Worm (Caenorhabditis elegans): ENCODE results near the gene mutd-1.

ce11 chrIV:7097450-7097849, 36.4 kb downstream of the mutd-1 start:
- TF ChIP-seq mab-5 (tag; optimal IDR thresholded peaks at IDR 0.05) (no peak), zip-8 (tag; optimal IDR thresholded peaks at IDR 0.05) (no peak), ces-1 (GFP tag; optimal IDR thresholded peaks at IDR 0.05) (no peak), ztf-11 (tag; optimal IDR thresholded peaks at IDR 0.05) (no peak), blmp-1 (tag; optimal IDR thresholded peaks at IDR 0.05) (no peak), M03D4.4 (tag; optimal IDR thresholded peaks at IDR 0.05) (no peak), elt-1 (tag; optimal IDR thresholded peaks at IDR 0.05; ENCODE audit: borderline replicate concordance, insufficient read depth) (no peak), nhr-12 (tag; optimal IDR thresholded peaks at IDR 0.05) (no peak), nhr-76 (tag; optimal IDR thresholded peaks at IDR 0.05) (no peak)
